Fruit fly (Drosophila melanogaster) whole organism, pupa: Measurements from ENCODE around the gene repo.

Experiments used
- CG10348 ChIP-seq: fragments of 200-800 bp; sonication (Bioruptor generic); IDR thresholded peaks from 2 replicates; pipeline ENCODE4 v1.3.6; 2022; ENCODE audit warnings: missing biosample characterization, missing genetic modification characterization
- Pif1A ChIP-seq: fragments of 200-800 bp; sonication (Bioruptor generic); optimal IDR thresholded peaks from 3 replicates; lab custom pipeline; 2016; ENCODE audit warnings: missing biosample characterization, missing genetic modification characterization

DNA sequence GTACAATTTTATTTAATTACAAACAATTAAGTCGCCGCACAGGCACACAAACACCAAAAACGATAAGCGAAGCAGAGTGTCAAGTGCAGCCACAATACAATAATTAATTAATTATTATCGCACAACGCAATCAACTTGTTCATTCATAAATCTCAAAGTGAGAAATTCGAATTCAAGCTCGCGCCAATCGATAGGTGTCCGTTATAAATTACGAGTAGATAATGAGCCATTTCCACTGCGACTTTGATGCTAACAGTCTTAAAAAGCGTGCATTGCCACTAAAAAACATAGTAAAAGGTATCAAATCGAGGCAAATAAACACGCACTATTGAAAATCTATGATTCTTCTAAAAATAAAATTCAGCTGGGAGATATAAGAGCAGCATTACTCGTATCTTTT is 5.8 kb upstream of the repo start:
- TF ChIP-seq CG10348 (GFP tag; lab: Robert Waterston, UW), result no peak
- TF ChIP-seq Pif1A (GFP tag; lab: Kevin White, UChicago), result no peak
